Worm (Caenorhabditis elegans) whole organism, L2 larva: ENCODE data around the gene srd-48.

Experiments
- C34F6.9 ChIP-seq: fragments of 150-350 bp; optimal IDR thresholded peaks from 2 replicates; lab custom pipeline; 2014; ENCODE audit warnings: missing biosample characterization, missing genetic modification characterization
- F13H6.1 ChIP-seq: sonication (generic microtip); optimal IDR thresholded peaks from 2 replicates; lab custom pipeline; 2016; ENCODE audit warnings: missing genetic modification characterization, missing compliant biosample characterization
- alr-1 ChIP-seq: fragments of 150-350 bp; optimal IDR thresholded peaks from 2 replicates; lab custom pipeline; 2014; ENCODE audit warnings: missing biosample characterization, missing genetic modification characterization
- aly-2 ChIP-seq: fragments of 150-350 bp; optimal IDR thresholded peaks from 2 replicates; lab custom pipeline; 2014; ENCODE audit warnings: missing biosample characterization, missing genetic modification characterization
- blmp-1 ChIP-seq: sonication (generic microtip); optimal IDR thresholded peaks from 2 replicates; lab custom pipeline; 2017; ENCODE audit warnings: missing genetic modification characterization, mild to moderate bottlenecking, missing compliant biosample characterization, antibody characterized with exemption, moderate library complexity; ENCODE audit not compliant: insufficient read depth
- ceh-16 ChIP-seq: fragments of 150-350 bp; optimal IDR thresholded peaks from 2 replicates; lab custom pipeline; 2014; ENCODE audit warnings: missing biosample characterization, missing genetic modification characterization
- dmd-4 ChIP-seq: sonication (generic microtip); optimal IDR thresholded peaks from 2 replicates; lab custom pipeline; 2017; ENCODE audit warnings: missing biosample characterization, missing genetic modification characterization
- elt-3 ChIP-seq: sonication (generic microtip); optimal IDR thresholded peaks from 2 replicates; lab custom pipeline; 2017; ENCODE audit warnings: missing biosample characterization, missing genetic modification characterization
- fos-1 ChIP-seq: fragments of 150-350 bp; optimal IDR thresholded peaks from 2 replicates; lab custom pipeline; 2014; ENCODE audit warnings: missing biosample characterization, missing genetic modification characterization
- gmeb-1 ChIP-seq: fragments of 150-350 bp; optimal IDR thresholded peaks from 2 replicates; lab custom pipeline; 2014; ENCODE audit warnings: missing biosample characterization, missing genetic modification characterization
- lin-11 ChIP-seq: fragments of 150-350 bp; sonication (generic microtip); optimal IDR thresholded peaks from 2 replicates; lab custom pipeline; 2014; ENCODE audit warnings: missing biosample characterization, missing genetic modification characterization, inconsistent platforms, mixed read lengths
- lsy-2 ChIP-seq, 2 experiments: fragments of 150-350 bp in 1 of 2; sonication (generic microtip) in 1 of 2; optimal IDR thresholded peaks; 2 replicates each; lab custom pipeline; 2014 to 2017; ENCODE audit warnings: missing biosample characterization in 2 of 2, missing genetic modification characterization in 2 of 2
- mab-5 ChIP-seq: fragments of 150-350 bp; optimal IDR thresholded peaks from 2 replicates; lab custom pipeline; 2014; ENCODE audit warnings: missing biosample characterization, missing genetic modification characterization
- mbf-1 ChIP-seq: sonication (generic microtip); optimal IDR thresholded peaks from 2 replicates; lab custom pipeline; 2017; ENCODE audit warnings: missing biosample characterization, missing genetic modification characterization
- mdl-1 ChIP-seq, 2 experiments: fragments of 150-350 bp in 1 of 2; sonication (generic microtip) in 1 of 2; optimal IDR thresholded peaks; 2 replicates each; lab custom pipeline; 2017; ENCODE audit warnings: missing biosample characterization in 2 of 2, missing genetic modification characterization in 2 of 2
- nhr-10 ChIP-seq: sonication (generic microtip); optimal IDR thresholded peaks from 2 replicates; lab custom pipeline; 2017; ENCODE audit warnings: missing biosample characterization, missing genetic modification characterization
- nhr-11 ChIP-seq: fragments of 150-350 bp; optimal IDR thresholded peaks from 2 replicates; lab custom pipeline; 2014; ENCODE audit warnings: missing biosample characterization, missing genetic modification characterization
- nhr-12 ChIP-seq: fragments of 150-350 bp; optimal IDR thresholded peaks from 2 replicates; lab custom pipeline; 2014; ENCODE audit warnings: missing biosample characterization, missing genetic modification characterization
- nhr-129 ChIP-seq: fragments of 150-350 bp; optimal IDR thresholded peaks from 2 replicates; lab custom pipeline; 2014; ENCODE audit warnings: missing biosample characterization, missing genetic modification characterization
- nhr-25 ChIP-seq: fragments of 150-350 bp; sonication (generic microtip); optimal IDR thresholded peaks from 3 replicates; lab custom pipeline; 2014; ENCODE audit warnings: missing biosample characterization, missing genetic modification characterization
- nhr-6 ChIP-seq: fragments of 150-350 bp; optimal IDR thresholded peaks from 2 replicates; lab custom pipeline; 2014; ENCODE audit warnings: missing biosample characterization, missing genetic modification characterization
- peb-1 ChIP-seq: fragments of 150-350 bp; optimal IDR thresholded peaks from 2 replicates; lab custom pipeline; 2014; ENCODE audit warnings: missing biosample characterization, missing genetic modification characterization
- sem-4 ChIP-seq: fragments of 150-350 bp; optimal IDR thresholded peaks from 2 replicates; lab custom pipeline; 2014; ENCODE audit warnings: missing biosample characterization, missing genetic modification reagents, missing genetic modification characterization
- skn-1 ChIP-seq: sonication (generic microtip); optimal IDR thresholded peaks from 2 replicates; lab custom pipeline; 2017; ENCODE audit warnings: missing biosample characterization, missing genetic modification characterization
- sma-3 ChIP-seq: sonication (generic microtip); optimal IDR thresholded peaks from 2 replicates; lab custom pipeline; 2016; ENCODE audit warnings: missing genetic modification reagents, missing genetic modification characterization, missing compliant biosample characterization
- sma-9 ChIP-seq, 2 experiments: fragments of 150-350 bp in 1 of 2; sonication (generic microtip) in 1 of 2; optimal IDR thresholded peaks; 2 replicates each; lab custom pipeline; 2014 to 2016; ENCODE audit warnings: missing genetic modification characterization in 2 of 2, mild to moderate bottlenecking in 1 of 2, missing biosample characterization in 1 of 2, missing compliant biosample characterization in 1 of 2, missing genetic modification reagents in 1 of 2, moderate library complexity in 1 of 2
- snpc-4 ChIP-seq: fragments of 150-350 bp; optimal IDR thresholded peaks from 2 replicates; lab custom pipeline; 2014; ENCODE audit warnings: missing biosample characterization, missing genetic modification characterization
- unc-39 ChIP-seq: fragments of 150-350 bp; optimal IDR thresholded peaks from 2 replicates; lab custom pipeline; 2014; ENCODE audit warnings: missing biosample characterization, missing genetic modification characterization
- unc-55 ChIP-seq: fragments of 150-350 bp; sonication (generic microtip); optimal IDR thresholded peaks from 3 replicates; lab custom pipeline; 2014; ENCODE audit warnings: missing biosample characterization, missing genetic modification reagents, missing genetic modification characterization
- zag-1 ChIP-seq: fragments of 150-350 bp; optimal IDR thresholded peaks from 2 replicates; lab custom pipeline; 2014; ENCODE audit warnings: missing biosample characterization, missing genetic modification characterization
- ztf-1 ChIP-seq: fragments of 200-800 bp; sonication (Bioruptor generic); conservative IDR thresholded peaks from 2 replicates; pipeline ENCODE4 v1.3.6; 2022; ENCODE audit warnings: missing genetic modification characterization, missing compliant biosample characterization
- ztf-11 ChIP-seq: sonication (generic microtip); optimal IDR thresholded peaks from 2 replicates; lab custom pipeline; 2017; ENCODE audit warnings: missing biosample characterization, missing genetic modification characterization
- ztf-4 ChIP-seq: fragments of 150-350 bp; optimal IDR thresholded peaks from 2 replicates; lab custom pipeline; 2014; ENCODE audit warnings: missing biosample characterization, missing genetic modification characterization

srd-48 gene

DNA sequence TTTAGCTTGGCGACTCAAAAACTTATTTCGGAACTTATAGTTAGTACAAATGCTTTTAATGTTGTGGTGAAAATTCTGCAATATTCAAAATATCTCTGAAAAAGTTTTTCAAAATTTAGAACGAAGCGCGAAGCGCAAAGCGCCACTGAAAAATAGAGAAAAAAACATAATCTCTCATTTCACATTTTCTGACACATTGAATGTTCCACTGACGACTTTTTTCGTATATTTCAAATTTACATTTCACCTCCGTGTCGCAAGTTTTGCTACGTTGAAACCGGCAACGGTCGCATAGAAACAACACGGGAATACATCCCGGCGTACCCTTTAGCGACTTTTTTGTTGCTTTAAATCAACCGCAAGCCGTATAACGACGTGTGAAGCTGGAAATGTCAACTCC lies 12.4 kb downstream of the srd-48 start, which contains the start of gene F42F12.14:
F42F12.14 (plus strand) TSS at position 301 of the 400 bp plus-strand sequence.
- TF ChIP-seq ceh-16 (tag; lab: Kevin White, UChicago), result no peak
- TF ChIP-seq peb-1 (tag; lab: Kevin White, UChicago), result no peak
- TF ChIP-seq mdl-1 (tag; optimal IDR thresholded peaks at IDR 0.05; lab: Kevin White, UChicago), result no peak
- no peak for TF ChIP-seq unc-39 (tag; lab: Kevin White, UChicago)
- TF ChIP-seq skn-1 (tag; lab: Kevin White, UChicago), result no peak
- TF ChIP-seq lsy-2 (tag; optimal IDR thresholded peaks at IDR 0.05; lab: Kevin White, UChicago), result no peak
- no peak for TF ChIP-seq mbf-1 (tag; lab: Kevin White, UChicago)
- no peak for TF ChIP-seq F13H6.1 (tag; lab: Kevin White, UChicago)
- no peak for TF ChIP-seq snpc-4 (tag; lab: Kevin White, UChicago)
- TF ChIP-seq nhr-10 (tag; lab: Kevin White, UChicago), result no peak
- no peak for TF ChIP-seq sma-9 (GFP tag; optimal IDR thresholded peaks at IDR 0.05; lab: Kevin White, UChicago)
- TF ChIP-seq sma-9 (tag; optimal IDR thresholded peaks at IDR 0.05; lab: Kevin White, UChicago), result no peak
- no peak for TF ChIP-seq nhr-12 (tag; lab: Kevin White, UChicago)
- TF ChIP-seq blmp-1, result no peak
- TF ChIP-seq nhr-11, result no peak
- TF ChIP-seq sma-3 (GFP tag; lab: Kevin White, UChicago), result no peak
- TF ChIP-seq lin-11, result no peak
- no peak for TF ChIP-seq nhr-6 (tag; lab: Kevin White, UChicago)

DNA sequence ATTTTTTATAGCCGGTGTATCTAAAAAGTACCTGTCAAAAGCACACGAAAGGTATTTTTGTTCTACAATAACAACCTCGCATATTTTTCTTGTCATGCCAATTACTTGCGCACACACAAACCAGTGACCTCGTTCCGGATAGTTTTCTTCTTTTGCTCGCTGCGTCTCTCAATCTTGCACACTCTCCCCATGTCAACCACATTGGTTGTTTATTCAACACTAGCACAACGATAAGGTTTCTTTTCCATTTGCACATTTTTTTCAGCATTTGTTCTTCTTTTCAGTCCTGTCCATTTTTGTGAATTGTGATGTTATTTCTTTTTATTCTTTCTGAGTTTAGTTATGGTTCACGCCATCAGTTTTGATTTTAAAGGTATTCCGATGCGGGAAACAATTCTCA lies 14.3 kb downstream of the srd-48 start, which contains the start of gene F42F12.3:
F42F12.3 (plus strand) TSS at position 372 of the 400 bp plus-strand sequence.
- TF ChIP-seq fos-1 (tag; lab: Kevin White, UChicago), result peak; percentile 3
- TF ChIP-seq dmd-4 (tag; lab: Kevin White, UChicago), result no peak

- TF ChIP-seq fos-1 (tag; lab: Kevin White, UChicago), result peak; percentile 11
- no peak for TF ChIP-seq elt-3
Measured at ce11 chrX:12352872-12353271, 17.0 kb downstream of the srd-48 start, which contains the start of gene F42F12.4. Gene F42F12.4 (minus strand): TSS chrX:12352947.

DNA sequence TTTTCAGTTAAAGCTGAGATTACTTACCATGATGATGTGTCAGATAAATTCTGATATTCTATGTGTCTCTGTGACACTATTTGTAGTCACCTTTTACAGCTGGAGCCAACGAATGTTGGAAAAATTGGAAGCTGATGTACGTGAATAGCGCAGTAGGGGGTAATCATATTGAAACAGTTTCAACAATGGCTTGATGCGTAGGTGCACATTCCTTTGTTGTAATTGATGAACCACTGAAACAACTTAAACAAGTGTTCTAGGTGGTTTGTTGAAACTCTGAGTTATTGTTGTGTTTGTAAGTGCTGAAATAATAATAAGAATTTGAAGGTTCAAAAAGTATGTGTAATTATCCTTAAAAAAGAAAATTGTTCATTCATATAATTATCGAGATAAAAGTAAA lies 20.7 kb downstream of the srd-48 start, which contains the start of gene nspc-12:
nspc-12 (minus strand) TSS at position 101 of the 400 bp plus-strand sequence.
- TF ChIP-seq skn-1 (tag; lab: Kevin White, UChicago), result no peak
- TF ChIP-seq sem-4 (tag; lab: Kevin White, UChicago), result no peak
- no peak for TF ChIP-seq unc-55 (GFP tag; lab: Kevin White, UChicago)
- no peak for TF ChIP-seq ztf-1 (GFP tag; lab: Robert Waterston, UW)
- no peak for TF ChIP-seq nhr-129
- no peak for TF ChIP-seq ztf-11
- TF ChIP-seq elt-3, result no peak
- TF ChIP-seq zag-1 (tag; lab: Kevin White, UChicago), result no peak

DNA sequence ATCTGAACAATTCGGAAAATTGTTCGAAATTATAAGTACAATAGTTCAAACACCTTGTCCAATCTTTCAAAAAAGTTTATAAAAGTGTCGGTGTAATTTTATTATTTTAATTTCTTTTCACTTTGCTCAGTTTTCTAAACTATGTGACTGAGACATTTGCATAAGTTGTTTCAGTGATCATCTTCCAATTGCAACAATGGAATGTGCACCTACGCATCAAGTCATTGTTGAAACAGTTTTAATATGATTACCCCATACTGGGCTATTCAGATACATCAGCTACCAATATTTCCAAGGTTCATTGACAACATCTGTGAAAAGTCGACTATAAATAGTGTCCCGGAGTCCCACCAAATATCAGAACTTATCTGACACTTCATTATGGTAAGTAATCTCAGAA lies 21.2 kb downstream of the srd-48 start, which contains the start of gene nspc-13:
nspc-13 (plus strand) TSS at position 301 of the 400 bp plus-strand sequence.
- TF ChIP-seq ztf-11 (no peak), ceh-16 (tag; lab: Kevin White, UChicago) (no peak)

DNA sequence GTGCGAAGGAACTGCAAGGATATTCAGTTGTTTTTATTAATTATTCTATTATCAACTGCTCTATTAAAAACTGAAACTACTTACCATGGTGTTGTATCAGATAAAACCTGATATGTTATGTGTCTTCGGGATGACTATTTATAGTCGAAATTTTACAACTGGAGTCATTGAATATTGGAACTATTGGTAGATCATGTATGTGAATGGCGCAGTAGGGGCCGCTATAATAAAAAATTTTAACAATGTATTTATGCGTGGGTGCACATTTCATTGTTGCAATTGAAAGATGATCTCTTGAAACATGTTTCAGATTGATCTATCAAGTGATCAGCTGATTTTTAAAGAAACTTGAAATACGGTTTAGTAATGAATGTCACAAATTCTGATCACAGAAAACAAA lies 23.0 kb downstream of the srd-48 start, which contains the start of gene nspc-14:
nspc-14 (minus strand) TSS at position 101 of the 400 bp plus-strand sequence.
- TF ChIP-seq nhr-129 (no peak), C34F6.9 (tag; lab: Kevin White, UChicago) (no peak), lsy-2 (tag; optimal IDR thresholded peaks at IDR 0.05; lab: Kevin White, UChicago) (no peak), nhr-12 (tag; lab: Kevin White, UChicago) (no peak), ztf-4 (tag; lab: Kevin White, UChicago) (no peak), gmeb-1 (tag; lab: Kevin White, UChicago) (no peak), aly-2 (tag; lab: Kevin White, UChicago) (no peak), mab-5 (no peak), peb-1 (tag; lab: Kevin White, UChicago) (no peak), nhr-10 (tag; lab: Kevin White, UChicago) (no peak), alr-1 (tag; lab: Kevin White, UChicago) (no peak), skn-1 (tag; lab: Kevin White, UChicago) (no peak), unc-55 (GFP tag; lab: Kevin White, UChicago) (no peak), mdl-1 (tag; optimal IDR thresholded peaks at IDR 0.05; lab: Kevin White, UChicago) (no peak), nhr-11 (no peak), ceh-16 (tag; lab: Kevin White, UChicago) (no peak), ztf-1 (GFP tag; lab: Robert Waterston, UW) (no peak), nhr-25 (tag; lab: Kevin White, UChicago) (no peak), nhr-6 (tag; lab: Kevin White, UChicago) (no peak)
- TF ChIP-seq, all 48 proteins: peak for 0
